Fruit fly (Drosophila melanogaster) whole organism, embryonic: ENCODE data around the gene CG9674.

Experiments used
- Abd-B ChIP-seq: fragments of 200-800 bp; sonication (Bioruptor generic); optimal IDR thresholded peaks from 2 replicates; lab custom pipeline; 2018; ENCODE audit warnings: missing biosample characterization, mild to moderate bottlenecking, missing genetic modification characterization, moderate library complexity
- Awh ChIP-seq: fragments of 200-800 bp; sonication (Bioruptor generic); IDR thresholded peaks from 2 replicates; pipeline ENCODE4, ENCODE4 v1.3.6; 2022; ENCODE audit warnings: missing biosample characterization, missing genetic modification characterization
- BtbVII ChIP-seq: fragments of 200-800 bp; sonication (Bioruptor generic); optimal IDR thresholded peaks from 3 replicates; lab custom pipeline; 2017; ENCODE audit warnings: missing biosample characterization, mild to moderate bottlenecking, missing genetic modification characterization
- CG12071 ChIP-seq: fragments of 200-800 bp; sonication (Bioruptor generic); optimal IDR thresholded peaks from 3 replicates; lab custom pipeline; 2018; ENCODE audit warnings: missing biosample characterization, mild to moderate bottlenecking, missing genetic modification characterization
- CG15514 ChIP-seq: fragments of 200-800 bp; sonication (Bioruptor generic); optimal IDR thresholded peaks from 3 replicates; lab custom pipeline; 2017; ENCODE audit warnings: missing biosample characterization, missing genetic modification characterization, mild to moderate bottlenecking, moderate library complexity, missing genetic modification reagents
- CG15601 ChIP-seq: fragments of 200-800 bp; sonication (Bioruptor generic); optimal IDR thresholded peaks from 3 replicates; lab custom pipeline; 2019; ENCODE audit warnings: missing biosample characterization, mild to moderate bottlenecking, missing genetic modification characterization, moderate library complexity
- CG17385 ChIP-seq: fragments of 200-800 bp; sonication (Bioruptor generic); optimal IDR thresholded peaks from 3 replicates; lab custom pipeline; 2018; ENCODE audit warnings: missing biosample characterization, mild to moderate bottlenecking, missing genetic modification characterization
- CG17912 ChIP-seq: fragments of 200-800 bp; sonication (Bioruptor generic); optimal IDR thresholded peaks from 2 replicates; lab custom pipeline; 2018; ENCODE audit warnings: missing biosample characterization, mild to moderate bottlenecking, missing genetic modification characterization
- CG18011 ChIP-seq: fragments of 200-800 bp; sonication (Bioruptor generic); optimal IDR thresholded peaks from 2 replicates; lab custom pipeline; 2017; ENCODE audit warnings: missing biosample characterization, missing genetic modification characterization, mild to moderate bottlenecking, moderate library complexity, missing genotype
- CG2199 ChIP-seq: fragments of 200-800 bp; sonication (Bioruptor generic); IDR thresholded peaks from 3 replicates; pipeline ENCODE4 v1.3.6; 2022; ENCODE audit warnings: missing biosample characterization, missing genetic modification characterization
- CG43689 ChIP-seq: fragments of 200-800 bp; sonication (Bioruptor generic); IDR thresholded peaks from 2 replicates; pipeline ENCODE4 v1.3.6; 2022; ENCODE audit warnings: missing biosample characterization, missing genetic modification characterization
- CG4424 ChIP-seq: fragments of 200-800 bp; sonication (Bioruptor generic); optimal IDR thresholded peaks from 3 replicates; lab custom pipeline; 2016; ENCODE audit warnings: missing biosample characterization, missing genetic modification characterization
- CG8290 ChIP-seq, 3 experiments: fragments of 200-800 bp; sonication (Bioruptor generic); optimal IDR thresholded peaks; 2 replicates each; lab custom pipeline; 2016 to 2019; ENCODE audit warnings: missing biosample characterization in 3 of 3, missing genetic modification characterization in 3 of 3, mild to moderate bottlenecking in 2 of 3, moderate library complexity in 1 of 3
- CTCF ChIP-seq: fragments of 200-800 bp; sonication (Bioruptor generic); optimal IDR thresholded peaks from 2 replicates; lab custom pipeline; 2017; ENCODE audit warnings: missing biosample characterization, mild to moderate bottlenecking, missing genetic modification characterization, moderate library complexity
- Dad ChIP-seq: fragments of 200-800 bp; sonication (Bioruptor generic); optimal IDR thresholded peaks from 3 replicates; lab custom pipeline; 2016; ENCODE audit warnings: missing biosample characterization, missing genetic modification characterization
- Dip2 ChIP-seq: fragments of 200-800 bp; sonication (Bioruptor generic); IDR thresholded peaks from 2 replicates; pipeline ENCODE4 v1.3.6; 2022; ENCODE audit warnings: missing biosample characterization, missing genetic modification characterization
- Doc2 ChIP-seq: fragments of 200-800 bp; sonication (Bioruptor generic); IDR thresholded peaks from 2 replicates; pipeline ENCODE4 v1.3.6; 2022; ENCODE audit warnings: missing biosample characterization, missing genetic modification characterization
- HHEX ChIP-seq: fragments of 200-800 bp; sonication (Bioruptor generic); optimal IDR thresholded peaks from 3 replicates; lab custom pipeline; 2017; ENCODE audit warnings: missing biosample characterization, mild to moderate bottlenecking, missing genetic modification characterization, missing genetic modification reagents
- Hmr ChIP-seq: fragments of 200-800 bp; sonication (Bioruptor generic); optimal IDR thresholded peaks from 3 replicates; lab custom pipeline; 2017; ENCODE audit warnings: mild to moderate bottlenecking, missing biosample characterization, missing genetic modification reagents, missing genetic modification characterization
- Jarid2 ChIP-seq: fragments of 200-800 bp; sonication (Bioruptor generic); optimal IDR thresholded peaks from 3 replicates; lab custom pipeline; 2017; ENCODE audit warnings: mild to moderate bottlenecking, missing biosample characterization, missing genetic modification reagents, missing genetic modification characterization
- Mrtf ChIP-seq: fragments of 200-800 bp; sonication (Bioruptor generic); IDR thresholded peaks from 3 replicates; pipeline ENCODE4 v1.3.6; 2022; ENCODE audit warnings: missing biosample characterization, missing genetic modification characterization
- Nf-YA ChIP-seq: fragments of 200-800 bp; sonication (Bioruptor generic); IDR thresholded peaks from 2 replicates; pipeline ENCODE4 v1.3.6; 2022; ENCODE audit warnings: missing biosample characterization, missing genetic modification characterization
- Rfx ChIP-seq: fragments of 200-800 bp; sonication (Bioruptor generic); IDR thresholded peaks from 2 replicates; pipeline ENCODE4 v1.3.6; 2022; ENCODE audit warnings: missing biosample characterization, missing genetic modification characterization
- Spps ChIP-seq: fragments of 200-800 bp; sonication (Bioruptor generic); optimal IDR thresholded peaks from 2 replicates; lab custom pipeline; 2018; ENCODE audit warnings: missing biosample characterization, mild to moderate bottlenecking, missing genetic modification characterization
- Tbp ChIP-seq: fragments of >200 bp; optimal IDR thresholded peaks from 2 replicates; lab custom pipeline; 2018; ENCODE audit warnings: missing biosample characterization, missing genetic modification characterization
- al ChIP-seq: fragments of 200-800 bp; sonication (Bioruptor generic); IDR thresholded peaks from 2 replicates; pipeline ENCODE4 v1.3.6; 2022; ENCODE audit warnings: missing biosample characterization, missing genetic modification characterization
- amos ChIP-seq: fragments of 200-800 bp; sonication (Bioruptor generic); IDR thresholded peaks from 2 replicates; pipeline ENCODE4 v1.3.6; 2022; ENCODE audit warnings: missing biosample characterization, missing genetic modification characterization; ENCODE audit not compliant: partially characterized antibody
- ato ChIP-seq: fragments of 200-800 bp; sonication (Bioruptor generic); IDR thresholded peaks from 2 replicates; pipeline ENCODE4 v1.3.6; 2022; ENCODE audit warnings: missing biosample characterization, missing genetic modification characterization; ENCODE audit not compliant: partially characterized antibody
- bbx ChIP-seq: fragments of 200-800 bp; sonication (Bioruptor generic); IDR thresholded peaks from 2 replicates; pipeline ENCODE4 v1.3.6; 2022; ENCODE audit warnings: missing biosample characterization, missing genetic modification characterization; ENCODE audit not compliant: partially characterized antibody
- bsh ChIP-seq, 2 experiments: fragments of 200-800 bp; sonication (Bioruptor generic); optimal IDR thresholded peaks; 2 replicates each; lab custom pipeline; 2017 to 2018; ENCODE audit warnings: mild to moderate bottlenecking in 2 of 2, missing biosample characterization in 2 of 2, missing genetic modification characterization in 2 of 2, moderate library complexity in 1 of 2
- cg ChIP-seq: fragments of 200-800 bp; sonication (Bioruptor generic); optimal IDR thresholded peaks from 3 replicates; lab custom pipeline; 2019; ENCODE audit warnings: missing biosample characterization, mild to moderate bottlenecking, missing genetic modification characterization, moderate library complexity
- chinmo ChIP-seq: fragments of 200-800 bp; sonication (Bioruptor generic); IDR thresholded peaks from 4 replicates; pipeline ENCODE4 v1.3.6; 2022; ENCODE audit warnings: missing biosample characterization, missing genetic modification characterization; ENCODE audit not compliant: partially characterized antibody
- crol ChIP-seq: fragments of 200-800 bp; sonication (Bioruptor generic); IDR thresholded peaks from 2 replicates; pipeline ENCODE4 v1.3.6; 2022; ENCODE audit warnings: missing biosample characterization, missing genetic modification characterization
- crp ChIP-seq, 2 experiments: fragments of 200-800 bp; sonication (Bioruptor generic); optimal IDR thresholded peaks; 2 replicates in 1 of 2; 3 replicates in 1 of 2; lab custom pipeline; 2017; ENCODE audit warnings: missing biosample characterization in 2 of 2, missing genetic modification characterization in 2 of 2, mild to moderate bottlenecking in 1 of 2, moderate library complexity in 1 of 2
- dati ChIP-seq: fragments of 200-800 bp; sonication (Bioruptor generic); IDR thresholded peaks from 2 replicates; pipeline ENCODE4 v1.3.6; 2022; ENCODE audit warnings: missing biosample characterization, missing genetic modification characterization
- grn ChIP-seq: fragments of 200-800 bp; sonication (Bioruptor generic); optimal IDR thresholded peaks from 3 replicates; lab custom pipeline; 2017; ENCODE audit warnings: missing biosample characterization, missing genetic modification characterization
- gro ChIP-seq: fragments of 200-800 bp; sonication (Bioruptor generic); optimal IDR thresholded peaks from 2 replicates; lab custom pipeline; 2016; ENCODE audit warnings: missing biosample characterization, missing genetic modification characterization
- lab ChIP-seq: fragments of 200-800 bp; sonication (Bioruptor generic); optimal IDR thresholded peaks from 3 replicates; lab custom pipeline; 2017; ENCODE audit warnings: missing biosample characterization, missing genetic modification characterization, mild to moderate bottlenecking, moderate library complexity, missing genetic modification reagents
- p53 ChIP-seq: fragments of 200-800 bp; sonication (Bioruptor generic); optimal IDR thresholded peaks from 2 replicates; lab custom pipeline; 2016; ENCODE audit warnings: missing biosample characterization, missing genetic modification characterization
- pan ChIP-seq, 4 experiments: fragments of >200 bp in 3 of 4; fragments of 200-800 bp in 1 of 4; sonication (Bioruptor generic) in 1 of 4; optimal IDR thresholded peaks in 3 of 4; IDR thresholded peaks in 1 of 4; 2 replicates each; pipeline versions ENCODE4 v1.3.6 to Lab custom; 2017 to 2022; ENCODE audit warnings: missing biosample characterization in 2 of 4, missing genetic modification characterization in 2 of 4, mixed read lengths in 1 of 4
- slou ChIP-seq: fragments of 200-800 bp; sonication (Bioruptor generic); optimal IDR thresholded peaks from 3 replicates; lab custom pipeline; 2016; ENCODE audit warnings: missing biosample characterization, missing genetic modification characterization
- sqz ChIP-seq: fragments of 200-800 bp; sonication (Bioruptor generic); optimal IDR thresholded peaks from 3 replicates; lab custom pipeline; 2018; ENCODE audit warnings: missing biosample characterization, mild to moderate bottlenecking, missing genetic modification characterization
- stc ChIP-seq: fragments of 200-800 bp; sonication (Bioruptor generic); IDR thresholded peaks from 2 replicates; pipeline ENCODE4 v1.3.6; 2022; ENCODE audit warnings: missing biosample characterization, missing genetic modification characterization
- sug ChIP-seq: fragments of 200-800 bp; optimal IDR thresholded peaks from 2 replicates; lab custom pipeline; 2019; ENCODE audit warnings: missing biosample characterization, mild to moderate bottlenecking, missing genetic modification characterization, moderate library complexity
- toy ChIP-seq: fragments of 200-800 bp; sonication (Bioruptor generic); IDR thresholded peaks from 2 replicates; pipeline ENCODE4 v1.3.6; 2022; ENCODE audit warnings: missing biosample characterization, missing genetic modification characterization

Gene CG9674

dm6 chr3L:16801499-16802452 lies 5.8 kb downstream of the CG9674 start (continued):
- TF ChIP-seq sqz (GFP tag; lab: Kevin White, UChicago) (no peak), al (GFP tag; lab: Robert Waterston, UW) (peak; percentile 40), CG43689 (no peak), HHEX (GFP tag; lab: Kevin White, UChicago) (peak; percentile 45), CG12071 (GFP tag; lab: Kevin White, UChicago) (no peak), CG4424 (GFP tag; lab: Kevin White, UChicago) (peak; percentile 48)

dm6 chr3L:16800026-16800425 lies 7.5 kb downstream of the CG9674 start:
- TF ChIP-seq Abd-B (GFP tag; lab: Kevin White, UChicago) (no peak), p53 (GFP tag; lab: Kevin White, UChicago) (no peak), CG17385 (GFP tag; lab: Kevin White, UChicago) (peak; percentile 1), CG2199 (GFP tag; lab: Robert Waterston, UW) (0 out of 3 replicates have a peak, but pooled peaks have one; percentile 25), gro (GFP tag; lab: Kevin White, UChicago) (peak; percentile 33), crol (GFP tag; lab: Robert Waterston, UW) (peak; percentile 21; the same call in 1 of the 2 replicates), amos (GFP tag; lab: Robert Waterston, UW) (peak; percentile 26; the same call in 1 of the 2 replicates), Nf-YA (GFP tag; lab: Robert Waterston, UW) (no peak), slou (no peak), grn (GFP tag; lab: Kevin White, UChicago) (peak; percentile 36), Dip2 (GFP tag; lab: Robert Waterston, UW) (no peak), Tbp (GFP tag; lab: Kevin White, UChicago) (no peak), Spps (no peak), chinmo (GFP tag; lab: Robert Waterston, UW) (peak; percentile 61; the same call in 1 of the 4 replicates), cg (peak; percentile 37), Mrtf (GFP tag; lab: Robert Waterston, UW) (0 out of 3 replicates have a peak, but pooled peaks have one; percentile 18), bbx (peak; percentile 42; the same call in 1 of the 2 replicates), Hmr (GFP tag; lab: Kevin White, UChicago) (peak; percentile 16), stc (GFP tag; lab: Robert Waterston, UW) (no peak), Dad (no peak), Rfx (peak; percentile 35; the same call in 1 of the 2 replicates), CTCF (GFP tag; lab: Kevin White, UChicago) (no peak), sug (peak; percentile 29), CG15601 (tag; lab: Kevin White, UChicago) (peak; percentile 44), BtbVII (GFP tag; lab: Kevin White, UChicago) (peak; percentile 19), Awh (GFP tag; lab: Robert Waterston, UW) (peak; percentile 33; the same call in 1 of the 2 replicates), lab (GFP tag; lab: Kevin White, UChicago) (peak; percentile 56), CG8290 (GFP tag; optimal IDR thresholded peaks at IDR 0.05; lab: Kevin White, UChicago) (no peak), CG8290 (tag; optimal IDR thresholded peaks at IDR 0.05; lab: Kevin White, UChicago) (peak in 1 of 2 experiments; percentile 61), Jarid2 (GFP tag; lab: Kevin White, UChicago) (peak; percentile 69), crp (GFP tag; optimal IDR thresholded peaks at IDR 0.05; lab: Kevin White, UChicago) (no peak), bsh (GFP tag; optimal IDR thresholded peaks at IDR 0.05; lab: Kevin White, UChicago) (peak in 1 of 2 experiments; percentile 25), pan (optimal IDR thresholded peaks at IDR 0.05; lab: Kevin White, UChicago) (no peak), pan (GFP tag; optimal IDR thresholded peaks at IDR 0.05 in 1 of 2, IDR thresholded peaks at IDR 0.05 in 1 of 2) (peak in 1 of 2 experiments; percentile 28), CG18011 (no peak), CG17912 (GFP tag; lab: Kevin White, UChicago) (no peak), ato (GFP tag; lab: Robert Waterston, UW) (no peak), Doc2 (GFP tag; lab: Robert Waterston, UW) (no peak), CG15514 (GFP tag; lab: Kevin White, UChicago) (peak; percentile 30), toy (GFP tag; lab: Robert Waterston, UW) (no peak), dati (GFP tag; lab: Robert Waterston, UW) (no peak)
